Fruit fly (Drosophila melanogaster) whole organism, pupa: Measurements from ENCODE around the gene aph-1.
A peak's percentile ranks its signal among the peaks of the same experiment; 100 is the strongest.

Experiments used
- CG10348 ChIP-seq: fragments of 200-800 bp; sonication (Bioruptor generic); IDR thresholded peaks from 2 replicates; pipeline ENCODE4 v1.3.6; 2022; ENCODE audit warnings: missing biosample characterization, missing genetic modification characterization
- CG12605 ChIP-seq: fragments of 200-800 bp; sonication (Bioruptor generic); IDR thresholded peaks from 2 replicates; pipeline ENCODE4 v1.3.6; 2022; ENCODE audit warnings: missing biosample characterization, missing genetic modification characterization
- CG13204 ChIP-seq: fragments of 200-800 bp; sonication (Bioruptor generic); optimal IDR thresholded peaks from 2 replicates; lab custom pipeline; 2018; ENCODE audit warnings: missing biosample characterization, mild to moderate bottlenecking, missing genetic modification characterization, moderate library complexity
- CG14655 ChIP-seq: fragments of 200-800 bp; sonication (Bioruptor generic); optimal IDR thresholded peaks from 3 replicates; lab custom pipeline; 2017; ENCODE audit warnings: mild to moderate bottlenecking, missing biosample characterization, missing genetic modification reagents, missing genetic modification characterization
- CG15710 ChIP-seq: fragments of 200-800 bp; sonication (Bioruptor generic); optimal IDR thresholded peaks from 2 replicates; lab custom pipeline; 2018; ENCODE audit warnings: missing biosample characterization, mild to moderate bottlenecking, missing genetic modification characterization, moderate library complexity
- CG17806 ChIP-seq: fragments of 200-800 bp; sonication (Bioruptor generic); optimal IDR thresholded peaks from 2 replicates; lab custom pipeline; 2018; ENCODE audit warnings: missing biosample characterization, mild to moderate bottlenecking, missing genetic modification characterization, moderate library complexity
- CG32121 ChIP-seq: fragments of 200-800 bp; sonication (Bioruptor generic); IDR thresholded peaks from 2 replicates; pipeline ENCODE4 v1.3.6; 2022; ENCODE audit warnings: missing biosample characterization, missing genetic modification characterization
- CG34367 ChIP-seq: fragments of 200-800 bp; sonication (Bioruptor generic); optimal IDR thresholded peaks from 2 replicates; lab custom pipeline; 2018; ENCODE audit warnings: missing biosample characterization, mild to moderate bottlenecking, missing genetic modification characterization
- CG4496 ChIP-seq: fragments of 200-800 bp; sonication (Bioruptor generic); IDR thresholded peaks from 3 replicates; pipeline ENCODE4 v1.3.6; 2022; ENCODE audit warnings: missing biosample characterization, missing genetic modification characterization
- CG8159 ChIP-seq: fragments of 200-800 bp; sonication (Bioruptor generic); optimal IDR thresholded peaks from 3 replicates; lab custom pipeline; 2018; ENCODE audit warnings: missing biosample characterization, mild to moderate bottlenecking, missing genetic modification characterization, moderate library complexity
- CG8301 ChIP-seq: fragments of 200-800 bp; sonication (Bioruptor generic); optimal IDR thresholded peaks from 2 replicates; lab custom pipeline; 2018; ENCODE audit warnings: missing biosample characterization, mild to moderate bottlenecking, missing genetic modification characterization
- CG9948 ChIP-seq: fragments of 200-800 bp; sonication (Bioruptor generic); optimal IDR thresholded peaks from 2 replicates; lab custom pipeline; 2018; ENCODE audit warnings: missing biosample characterization, mild to moderate bottlenecking, missing genetic modification characterization, moderate library complexity
- D1 ChIP-seq: fragments of 200-800 bp; sonication (Bioruptor generic); optimal IDR thresholded peaks from 2 replicates; lab custom pipeline; 2018; ENCODE audit warnings: missing biosample characterization, mild to moderate bottlenecking, missing genetic modification characterization, moderate library complexity
- EcR ChIP-seq: fragments of 200-800 bp; sonication (Bioruptor generic); optimal IDR thresholded peaks from 3 replicates; lab custom pipeline; 2019; ENCODE audit warnings: missing biosample characterization, missing genetic modification characterization, mild to moderate bottlenecking, moderate library complexity, missing genetic modification reagents
- Ets98B ChIP-seq: fragments of 200-800 bp; sonication (Bioruptor generic); IDR thresholded peaks from 2 replicates; pipeline ENCODE4 v1.3.6; 2022; ENCODE audit warnings: missing biosample characterization, missing genetic modification characterization
- Pif1A ChIP-seq: fragments of 200-800 bp; sonication (Bioruptor generic); optimal IDR thresholded peaks from 3 replicates; lab custom pipeline; 2016; ENCODE audit warnings: missing biosample characterization, missing genetic modification characterization
- Pif1B ChIP-seq: fragments of 200-800 bp; sonication (Bioruptor generic); optimal IDR thresholded peaks from 3 replicates; lab custom pipeline; 2016; ENCODE audit warnings: missing biosample characterization, missing genetic modification characterization
- Snoo ChIP-seq: fragments of 200-800 bp; sonication (Bioruptor generic); optimal IDR thresholded peaks from 3 replicates; lab custom pipeline; 2017; ENCODE audit warnings: missing biosample characterization, mild to moderate bottlenecking, missing genetic modification characterization, inconsistent platforms
- fd96Ca ChIP-seq: fragments of 200-800 bp; sonication (Bioruptor generic); IDR thresholded peaks from 3 replicates; pipeline ENCODE4 v1.3.6; 2022; ENCODE audit warnings: missing biosample characterization, missing genetic modification characterization
- gl ChIP-seq: fragments of 200-800 bp; sonication (Bioruptor generic); optimal IDR thresholded peaks from 2 replicates; lab custom pipeline; 2018; ENCODE audit warnings: missing biosample characterization, mild to moderate bottlenecking, missing genetic modification characterization
- rn ChIP-seq: fragments of 200-800 bp; sonication (Bioruptor generic); IDR thresholded peaks from 2 replicates; pipeline ENCODE4 v1.3.6; 2022; ENCODE audit warnings: missing biosample characterization, missing genetic modification characterization

aph-1 gene

DNA sequence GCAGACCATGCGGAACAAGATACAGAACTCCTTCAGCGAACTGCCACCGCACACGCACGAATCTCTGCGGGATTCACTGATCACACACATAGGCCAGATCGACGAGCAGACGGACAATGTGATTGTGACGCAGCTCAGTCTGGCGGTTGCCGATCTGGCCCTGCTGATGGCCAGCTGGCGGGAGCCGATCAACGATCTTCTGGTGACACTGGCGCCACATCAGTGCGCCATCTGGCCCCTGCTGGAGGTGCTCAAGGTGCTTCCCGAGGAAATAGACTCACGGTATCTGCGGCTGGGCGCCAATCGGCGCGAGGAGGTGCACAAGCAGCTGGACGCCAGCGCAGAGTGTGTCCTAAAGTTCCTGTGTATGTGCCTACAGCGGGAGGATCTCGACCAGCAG, 5.7 kb upstream of the aph-1 start:
- TF ChIP-seq rn (no peak), CG14655 (GFP tag; lab: Kevin White, UChicago) (no peak), CG32121 (GFP tag; lab: Robert Waterston, UW) (no peak), CG4496 (GFP tag; lab: Robert Waterston, UW) (no peak), gl (tag; lab: Kevin White, UChicago) (no peak), Ets98B (GFP tag; lab: Robert Waterston, UW) (no peak), CG13204 (GFP tag; lab: Kevin White, UChicago) (no peak), CG8159 (no peak)

- TF ChIP-seq fd96Ca (GFP tag; lab: Robert Waterston, UW), result peak; percentile 46; the same call in 1 of the 3 replicates
- TF ChIP-seq CG14655 (GFP tag; lab: Kevin White, UChicago), result no peak
- TF ChIP-seq, all 21 proteins: peak for 1
These were observed 1.6 kb downstream of the aph-1 start, which contains the start of the genes Taf10b and Taf10 for dm6 chr2L:2767627-2768026. Gene Taf10b (minus strand): TSS chr2L:2767845. Gene Taf10 (plus strand): TSS chr2L:2767890.

dm6 chr2L:2769476-2770185, 3.6 kb downstream of the aph-1 start, which contains the start of the genes colt and HINT1:
Gene colt (minus strand): TSS chr2L:2770069.
Gene HINT1 (plus strand): TSS chr2L:2770135.
- TF ChIP-seq Pif1A, result peak; percentile 91
- TF ChIP-seq CG17806 (tag; lab: Kevin White, UChicago), result peak; percentile 66
- TF ChIP-seq CG4496 (GFP tag; lab: Robert Waterston, UW), result peak; percentile 78
- peak; percentile 93 for TF ChIP-seq CG13204 (GFP tag; lab: Kevin White, UChicago)
- TF ChIP-seq CG8159, result peak; percentile 77
- peak; percentile 58 for TF ChIP-seq EcR (GFP tag; lab: Kevin White, UChicago)
- TF ChIP-seq CG34367, result peak; percentile 82
- TF ChIP-seq CG10348, result no peak
- TF ChIP-seq CG9948 (tag; lab: Kevin White, UChicago), result peak; percentile 57
- TF ChIP-seq CG15710 (tag; lab: Kevin White, UChicago), result peak; percentile 51
- no peak for TF ChIP-seq D1
- TF ChIP-seq fd96Ca (GFP tag; lab: Robert Waterston, UW), result peak; percentile 16; the same call in 1 of the 3 replicates
- TF ChIP-seq Snoo, result peak; percentile 73
- TF ChIP-seq CG12605 (GFP tag; lab: Robert Waterston, UW), result peak; percentile 67; the same call in 1 of the 2 replicates
- peak; percentile 48; the same call in 1 of the 2 replicates for TF ChIP-seq CG32121 (GFP tag; lab: Robert Waterston, UW)
- TF ChIP-seq Ets98B (GFP tag; lab: Robert Waterston, UW), result peak; percentile 55
- peak; percentile 88 for TF ChIP-seq CG14655 (GFP tag; lab: Kevin White, UChicago)
- peak; percentile 82 for TF ChIP-seq CG8301 (tag; lab: Kevin White, UChicago)
- peak; percentile 87 for TF ChIP-seq Pif1B (GFP tag; lab: Kevin White, UChicago)
- peak; percentile 97 for TF ChIP-seq gl (tag; lab: Kevin White, UChicago)
- no peak for TF ChIP-seq rn
- TF ChIP-seq, all 21 proteins: peak for 18

DNA sequence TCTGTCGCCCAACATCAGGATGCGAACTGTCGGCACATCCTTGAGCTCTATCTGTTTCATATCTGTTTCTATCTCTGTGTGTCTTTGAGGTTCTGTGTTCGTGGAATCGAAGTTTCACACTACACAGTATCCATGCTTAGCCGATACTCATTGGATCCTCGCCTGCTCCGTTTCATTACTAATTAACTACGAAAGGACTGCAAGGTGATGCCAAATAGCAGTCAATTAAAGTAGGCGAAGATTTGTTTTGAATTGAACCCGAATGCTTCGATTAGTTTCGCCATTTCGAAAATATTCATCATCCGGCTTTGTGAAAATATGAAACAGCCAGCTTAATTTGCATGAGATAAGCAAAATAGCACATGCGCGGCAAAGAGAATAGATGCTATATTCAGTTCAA, 5.6 kb downstream of the aph-1 start, which contains the start of gene CG15399:
Gene CG15399, minus strand, starts transcription at position 101 of the 400 bp plus-strand sequence.
- TF ChIP-seq CG8301 (tag; lab: Kevin White, UChicago) (no peak), CG15710 (tag; lab: Kevin White, UChicago) (no peak), CG14655 (GFP tag; lab: Kevin White, UChicago) (no peak), CG9948 (tag; lab: Kevin White, UChicago) (no peak), rn (no peak), EcR (GFP tag; lab: Kevin White, UChicago) (no peak), Pif1A (no peak), CG8159 (no peak), Snoo (no peak), CG17806 (tag; lab: Kevin White, UChicago) (no peak), CG32121 (GFP tag; lab: Robert Waterston, UW) (no peak), D1 (no peak), Pif1B (GFP tag; lab: Kevin White, UChicago) (no peak), CG13204 (GFP tag; lab: Kevin White, UChicago) (no peak), CG34367 (no peak), CG4496 (GFP tag; lab: Robert Waterston, UW) (no peak), CG10348 (no peak), fd96Ca (GFP tag; lab: Robert Waterston, UW) (no peak), CG12605 (GFP tag; lab: Robert Waterston, UW) (no peak), gl (tag; lab: Kevin White, UChicago) (no peak)

dm6 chr2L:2782790-2783189, 16.8 kb downstream of the aph-1 start:
- no peak for TF ChIP-seq gl (tag; lab: Kevin White, UChicago)
- TF ChIP-seq Snoo, result no peak
- no peak for TF ChIP-seq CG17806 (tag; lab: Kevin White, UChicago)
- TF ChIP-seq D1, result no peak
- no peak for TF ChIP-seq Ets98B (GFP tag; lab: Robert Waterston, UW)
- no peak for TF ChIP-seq rn
- TF ChIP-seq Pif1A, result no peak
- TF ChIP-seq CG34367, result no peak
- no peak for TF ChIP-seq CG32121 (GFP tag; lab: Robert Waterston, UW)
- no peak for TF ChIP-seq fd96Ca (GFP tag; lab: Robert Waterston, UW)
- TF ChIP-seq CG8301 (tag; lab: Kevin White, UChicago), result no peak
- TF ChIP-seq CG8159, result no peak
- no peak for TF ChIP-seq CG4496 (GFP tag; lab: Robert Waterston, UW)
- TF ChIP-seq CG15710 (tag; lab: Kevin White, UChicago), result no peak
- TF ChIP-seq EcR (GFP tag; lab: Kevin White, UChicago), result no peak
- TF ChIP-seq CG9948 (tag; lab: Kevin White, UChicago), result no peak
- TF ChIP-seq Pif1B (GFP tag; lab: Kevin White, UChicago), result no peak
- no peak for TF ChIP-seq CG14655 (GFP tag; lab: Kevin White, UChicago)
- TF ChIP-seq CG13204 (GFP tag; lab: Kevin White, UChicago), result no peak
